Worm (Caenorhabditis elegans) whole organism, L4 larva: ENCODE data around the gene mrps-11.
A peak's percentile ranks its signal among the peaks of the same experiment; 100 is the strongest.

Experiments
- F10B5.3 ChIP-seq: sonication (generic microtip); optimal IDR thresholded peaks from 2 replicates; lab custom pipeline; 2016; ENCODE audit warnings: mild to moderate bottlenecking, missing genetic modification characterization, missing compliant biosample characterization
- F26F4.8 ChIP-seq: fragments of 200-800 bp; sonication (Bioruptor generic); conservative IDR thresholded peaks from 2 replicates; pipeline ENCODE4 v1.3.6; 2022; ENCODE audit warnings: missing genetic modification characterization, missing compliant biosample characterization
- F49E8.2 ChIP-seq: sonication (generic microtip); optimal IDR thresholded peaks from 2 replicates; lab custom pipeline; 2016; ENCODE audit warnings: missing compliant biosample characterization, mild to moderate bottlenecking, missing genetic modification characterization, borderline replicate concordance
- T20F7.1 ChIP-seq: fragments of 200-800 bp; sonication (Bioruptor generic); optimal IDR thresholded peaks from 2 replicates; lab custom pipeline; 2018; ENCODE audit warnings: mild to moderate bottlenecking, missing genetic modification characterization, missing compliant biosample characterization
- Y105C5A.15 ChIP-seq: fragments of 200-800 bp; sonication (Bioruptor generic); IDR thresholded peaks from 2 replicates; pipeline ENCODE4 v1.3.6; 2022; ENCODE audit warnings: missing genetic modification characterization, missing compliant biosample characterization
- aha-1 ChIP-seq: fragments of 150-350 bp; peaks from one replicate; lab custom pipeline; 2014; ENCODE audit warnings: missing biosample characterization, missing genetic modification characterization
- ceh-20 ChIP-seq: fragments of 200-800 bp; sonication (Bioruptor generic); IDR thresholded peaks from 2 replicates; pipeline ENCODE4 v1.3.6; 2022; ENCODE audit warnings: missing genetic modification reagents, missing genetic modification characterization, missing compliant biosample characterization
- ceh-32 ChIP-seq: sonication (generic microtip); optimal IDR thresholded peaks from 2 replicates; lab custom pipeline; 2016; ENCODE audit warnings: mild to moderate bottlenecking, missing genetic modification characterization, missing compliant biosample characterization; ENCODE audit not compliant: poor library complexity
- ces-1 ChIP-seq: fragments of 150-350 bp; sonication (generic microtip); optimal IDR thresholded peaks from 4 replicates; lab custom pipeline; 2014; ENCODE audit warnings: missing biosample characterization, missing genetic modification reagents, missing genetic modification characterization
- ctbp-1 ChIP-seq: fragments of 200-800 bp; sonication (Bioruptor generic); IDR thresholded peaks from 2 replicates; pipeline ENCODE4 v1.3.6; 2022; ENCODE audit warnings: missing genetic modification reagents, missing genetic modification characterization, missing compliant biosample characterization
- daf-16 ChIP-seq, 3 experiments: sonication (generic microtip); optimal IDR thresholded peaks; 2 replicates each; lab custom pipeline; 2016 to 2017; ENCODE audit warnings: missing genetic modification characterization in 3 of 3, missing genetic modification reagents in 3 of 3, mild to moderate bottlenecking in 2 of 3, missing compliant biosample characterization in 2 of 3, missing biosample characterization in 1 of 3, moderate library complexity in 1 of 3
- dmd-8 ChIP-seq: fragments of 200-800 bp; sonication (Bioruptor generic); IDR thresholded peaks from 2 replicates; pipeline ENCODE4 v1.3.6; 2022; ENCODE audit warnings: missing genetic modification characterization, missing compliant biosample characterization
- dmd-9 ChIP-seq: fragments of 200-800 bp; sonication (Bioruptor generic); IDR thresholded peaks from 2 replicates; pipeline ENCODE4 v1.3.6; 2022; ENCODE audit warnings: missing genetic modification reagents, missing genetic modification characterization, missing compliant biosample characterization
- dve-1 ChIP-seq: sonication (generic microtip); optimal IDR thresholded peaks from 2 replicates; lab custom pipeline; 2017; ENCODE audit warnings: antibody characterized with exemption, mild to moderate bottlenecking, missing genetic modification characterization, missing compliant biosample characterization; ENCODE audit not compliant: insufficient read depth
- hlh-11 ChIP-seq: fragments of 200-800 bp; sonication (Bioruptor generic); optimal IDR thresholded peaks from 2 replicates; lab custom pipeline; 2018; ENCODE audit warnings: mild to moderate bottlenecking, missing genetic modification characterization, missing compliant biosample characterization
- hlh-30 ChIP-seq: sonication (generic microtip); optimal IDR thresholded peaks from 2 replicates; lab custom pipeline; 2017; ENCODE audit warnings: antibody characterized with exemption, mild to moderate bottlenecking, missing genetic modification characterization, missing compliant biosample characterization; ENCODE audit not compliant: insufficient read depth
- hmg-1.1 ChIP-seq: fragments of 200-800 bp; sonication (Bioruptor generic); IDR thresholded peaks from 2 replicates; pipeline ENCODE4 v1.3.6; 2022; ENCODE audit warnings: missing genetic modification reagents, missing genetic modification characterization, missing compliant biosample characterization
- lim-7 ChIP-seq: fragments of 200-800 bp; sonication (Bioruptor generic); IDR thresholded peaks from 2 replicates; pipeline ENCODE4 v1.3.6; 2022; ENCODE audit warnings: missing genetic modification characterization, missing compliant biosample characterization
- lsy-2 ChIP-seq, 2 experiments: fragments of 150-350 bp in 1 of 2; sonication (generic microtip) in 1 of 2; optimal IDR thresholded peaks; 2 replicates each; lab custom pipeline; 2014 to 2017; ENCODE audit warnings: missing biosample characterization in 2 of 2, missing genetic modification characterization in 2 of 2
- madf-9 ChIP-seq: fragments of 200-800 bp; sonication (Bioruptor generic); conservative IDR thresholded peaks from 2 replicates; pipeline ENCODE4 v1.3.6; 2022; ENCODE audit warnings: missing genetic modification reagents, missing genetic modification characterization, missing compliant biosample characterization
- mdt-29 ChIP-seq: fragments of 200-800 bp; sonication (Bioruptor generic); IDR thresholded peaks from 2 replicates; pipeline ENCODE4 v1.3.6; 2022; ENCODE audit warnings: missing genetic modification reagents, missing genetic modification characterization, missing compliant biosample characterization
- mep-1 ChIP-seq: fragments of 150-350 bp; sonication (generic microtip); optimal IDR thresholded peaks from 3 replicates; lab custom pipeline; 2014; ENCODE audit warnings: missing biosample characterization, missing genetic modification characterization
- nhr-11 ChIP-seq: fragments of 150-350 bp; optimal IDR thresholded peaks from 2 replicates; lab custom pipeline; 2014; ENCODE audit warnings: missing biosample characterization, missing genetic modification characterization
- nhr-25 ChIP-seq: sonication (generic microtip); optimal IDR thresholded peaks from 2 replicates; lab custom pipeline; 2017; ENCODE audit warnings: missing genetic modification characterization, mild to moderate bottlenecking, missing compliant biosample characterization, antibody characterized with exemption, moderate library complexity, borderline replicate concordance; ENCODE audit not compliant: insufficient read depth
- nhr-28 ChIP-seq: fragments of 150-350 bp; optimal IDR thresholded peaks from 2 replicates; lab custom pipeline; 2014; ENCODE audit warnings: missing biosample characterization, missing genetic modification characterization
- nhr-77 ChIP-seq: fragments of 150-350 bp; optimal IDR thresholded peaks from 2 replicates; lab custom pipeline; 2014; ENCODE audit warnings: missing biosample characterization, missing genetic modification characterization
- pha-4 ChIP-seq, 2 experiments: fragments of 150-350 bp in 1 of 2; fragments of 200-800 bp in 1 of 2; sonication (Bioruptor generic) in 1 of 2; IDR thresholded peaks in 1 of 2; optimal IDR thresholded peaks in 1 of 2; 2 replicates each; pipeline versions ENCODE4 v1.3.6 to Lab custom; 2014 to 2022; ENCODE audit warnings: missing genetic modification characterization in 2 of 2, missing genetic modification reagents in 2 of 2, missing biosample characterization in 1 of 2, missing compliant biosample characterization in 1 of 2
- pqm-1 ChIP-seq: sonication (generic microtip); optimal IDR thresholded peaks from 2 replicates; lab custom pipeline; 2017; ENCODE audit warnings: missing biosample characterization, missing genetic modification characterization
- saeg-2 ChIP-seq: fragments of 200-800 bp; sonication (Bioruptor generic); IDR thresholded peaks from 2 replicates; pipeline ENCODE4 v1.3.6; 2022; ENCODE audit warnings: missing genetic modification reagents, missing genetic modification characterization, missing compliant biosample characterization
- set-16 ChIP-seq: fragments of 200-800 bp; sonication (Bioruptor generic); IDR thresholded peaks from 2 replicates; pipeline ENCODE4 v1.3.6; 2022; ENCODE audit warnings: missing genetic modification reagents, missing genetic modification characterization, missing compliant biosample characterization
- tag-97 ChIP-seq: fragments of 200-800 bp; sonication (Bioruptor generic); IDR thresholded peaks from 2 replicates; pipeline ENCODE4 v1.3.6; 2022; ENCODE audit warnings: missing genetic modification characterization, missing compliant biosample characterization
- tra-1 ChIP-seq: fragments of 200-800 bp; sonication (Bioruptor generic); IDR thresholded peaks from 2 replicates; pipeline ENCODE4 v1.3.6; 2022; ENCODE audit warnings: missing genetic modification reagents, missing genetic modification characterization, missing compliant biosample characterization
- unc-62 ChIP-seq, 3 experiments: fragments of 150-350 bp in 1 of 3; sonication (generic microtip); optimal IDR thresholded peaks in 2 of 3; peaks in 1 of 3; 1 replicate in 1 of 3; 2 replicates in 2 of 3; lab custom pipeline; 2014 to 2017; ENCODE audit warnings: missing biosample characterization in 3 of 3, missing genetic modification characterization in 3 of 3, missing genetic modification reagents in 3 of 3, missing genotype in 1 of 3
- zfp-3 ChIP-seq: fragments of 200-800 bp; sonication (Bioruptor generic); conservative IDR thresholded peaks from 2 replicates; pipeline ENCODE4 v1.3.6; 2022; ENCODE audit warnings: missing genetic modification reagents, missing genetic modification characterization, missing compliant biosample characterization
- ztf-7 ChIP-seq: fragments of 150-350 bp; optimal IDR thresholded peaks from 2 replicates; lab custom pipeline; 2014; ENCODE audit warnings: missing biosample characterization, missing genetic modification characterization

mrps-11 gene

DNA sequence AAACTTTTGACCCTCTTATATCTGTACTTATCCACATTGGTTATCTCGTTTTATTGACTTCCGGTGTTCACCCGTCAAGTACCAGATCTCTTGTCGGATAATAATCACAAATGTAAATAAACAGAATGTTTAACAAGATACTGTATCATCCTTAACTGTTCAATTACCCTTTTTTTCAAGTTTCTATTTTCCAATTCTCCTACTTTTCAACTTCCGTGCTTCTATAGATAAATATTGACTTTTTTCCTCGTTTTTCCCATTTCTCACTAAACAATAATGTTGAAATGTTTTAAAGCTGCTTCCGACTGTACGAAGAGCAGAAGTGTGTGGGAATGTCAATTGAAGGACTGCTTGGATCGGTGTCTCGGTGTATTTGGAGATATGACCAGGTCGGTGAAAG, 7.5 kb downstream of the mrps-11 start, which contains the start of gene inx-11:
Gene inx-11 (plus strand): TSS at position 301 of the 400 bp plus-strand sequence.
- no peak for TF ChIP-seq ztf-7 (tag; lab: Kevin White, UChicago)
- TF ChIP-seq lsy-2 (tag; optimal IDR thresholded peaks at IDR 0.05; lab: Kevin White, UChicago): no peak
- no peak for TF ChIP-seq F49E8.2 (tag; lab: Kevin White, UChicago)
- no peak for TF ChIP-seq pha-4 (GFP tag; IDR thresholded peaks at IDR 0.05; lab: Robert Waterston, UW)
- peak; percentile 19 for TF ChIP-seq pha-4 (tag; optimal IDR thresholded peaks at IDR 0.05; lab: Kevin White, UChicago)

DNA sequence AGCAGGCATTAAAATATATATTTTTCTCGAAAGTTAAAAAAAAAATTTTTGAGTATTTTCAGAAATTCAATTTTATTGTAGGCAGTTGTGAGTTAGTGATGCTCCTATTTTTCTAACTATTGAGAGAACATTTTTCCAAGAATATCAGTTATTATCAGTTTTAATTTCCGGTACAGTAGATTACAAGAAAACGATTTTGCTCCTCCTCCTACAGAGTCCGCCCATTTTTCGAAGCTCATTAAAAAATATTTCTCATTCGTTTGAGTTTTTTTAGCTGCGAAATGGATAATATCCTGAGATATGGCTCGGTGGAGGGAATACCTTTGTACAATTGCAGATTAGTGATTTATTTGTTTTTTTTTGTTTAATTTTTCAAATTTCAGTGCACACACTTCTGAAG, 9.8 kb downstream of the mrps-11 start, which contains the start of gene srt-39:
Gene srt-39 (plus strand): TSS at position 301 of the 400 bp plus-strand sequence.
- TF ChIP-seq T20F7.1 (no peak), saeg-2 (GFP tag; lab: Robert Waterston, UW) (no peak), mdt-29 (GFP tag; lab: Robert Waterston, UW) (0 out of 2 replicates have a peak, but pooled peaks have one; percentile 16)

ce11 chrV:12478990-12479389, 15.4 kb downstream of the mrps-11 start:
- TF ChIP-seq ctbp-1 (GFP tag; lab: Robert Waterston, UW) (0 out of 2 replicates have a peak, but pooled peaks have one; percentile 34), mdt-29 (GFP tag; lab: Robert Waterston, UW) (no peak), hlh-11 (peak; percentile 61), nhr-11 (tag; lab: Kevin White, UChicago) (peak; percentile 56), daf-16 (GFP tag; optimal IDR thresholded peaks at IDR 0.05; lab: Kevin White, UChicago) (peak in 1 of 2 experiments; percentile 86), daf-16 (tag; optimal IDR thresholded peaks at IDR 0.05; lab: Kevin White, UChicago) (no peak), dmd-8 (0 out of 2 replicates have a peak, but pooled peaks have one; percentile 33), hmg-1.1 (0 out of 2 replicates have a peak, but pooled peaks have one; percentile 19), F49E8.2 (tag; lab: Kevin White, UChicago) (no peak), F10B5.3 (tag; lab: Kevin White, UChicago) (no peak)
- TF ChIP-seq, all 104 proteins: peak for 6

DNA sequence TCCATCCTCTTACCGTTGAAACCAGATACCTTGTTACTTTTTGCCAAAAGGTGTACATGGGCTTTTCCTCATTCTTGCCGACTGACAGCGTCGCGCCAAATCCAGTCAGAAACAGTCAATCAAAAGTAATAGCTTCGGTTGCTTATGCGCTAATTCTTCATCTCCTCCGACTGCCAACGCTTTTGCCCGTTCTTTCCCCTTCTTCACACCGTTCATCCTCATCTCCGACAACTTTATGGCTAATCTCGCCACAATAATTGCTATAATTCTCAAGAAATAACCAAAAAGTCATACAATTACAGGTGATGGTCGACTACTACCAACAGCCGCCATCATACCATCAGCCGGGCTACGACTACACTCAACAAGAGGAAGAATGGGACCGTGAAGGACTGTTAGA, 16.3 kb downstream of the mrps-11 start, which contains the start of gene atn-1:
Gene atn-1 (plus strand): TSS at position 301 of the 400 bp plus-strand sequence.
- TF ChIP-seq ceh-20 (no peak), aha-1 (peak; percentile 59), unc-62 (GFP tag; optimal IDR thresholded peaks at IDR 0.05 in 1 of 2; lab: Kevin White, UChicago) (peak in 1 of 2 experiments; percentile 41), unc-62 (tag; optimal IDR thresholded peaks at IDR 0.05; lab: Kevin White, UChicago) (no peak)

ce11 chrV:12477139-12477538, 17.3 kb downstream of the mrps-11 start:
- TF ChIP-seq unc-62 (GFP tag; optimal IDR thresholded peaks at IDR 0.05 in 1 of 2; lab: Kevin White, UChicago) (peak in 1 of 2 experiments; percentile 65), unc-62 (tag; optimal IDR thresholded peaks at IDR 0.05; lab: Kevin White, UChicago) (no peak), F26F4.8 (GFP tag; lab: Robert Waterston, UW) (no peak), zfp-3 (GFP tag; lab: Robert Waterston, UW) (0 out of 2 replicates have a peak, but pooled peaks have one; percentile 34), lim-7 (GFP tag; lab: Robert Waterston, UW) (no peak), ctbp-1 (GFP tag; lab: Robert Waterston, UW) (0 out of 2 replicates have a peak, but pooled peaks have one; percentile 10), hlh-11 (peak; percentile 50), F49E8.2 (tag; lab: Kevin White, UChicago) (no peak), nhr-11 (tag; lab: Kevin White, UChicago) (peak; percentile 41), tra-1 (no peak), dmd-9 (no peak), dve-1 (tag; lab: Kevin White, UChicago) (no peak), daf-16 (GFP tag; optimal IDR thresholded peaks at IDR 0.05; lab: Kevin White, UChicago) (peak in 1 of 2 experiments; percentile 12), daf-16 (tag; optimal IDR thresholded peaks at IDR 0.05; lab: Kevin White, UChicago) (no peak), set-16 (peak; percentile 54), madf-9 (GFP tag; lab: Robert Waterston, UW) (peak; percentile 44; the same call in 1 of the 2 replicates)

ce11 chrV:12475360-12475759, 19.1 kb downstream of the mrps-11 start:
- TF ChIP-seq T20F7.1 (peak; percentile 48), mdt-29 (GFP tag; lab: Robert Waterston, UW) (peak; percentile 32; the same call in 1 of the 2 replicates), daf-16 (GFP tag; optimal IDR thresholded peaks at IDR 0.05; lab: Kevin White, UChicago) (no peak), daf-16 (tag; optimal IDR thresholded peaks at IDR 0.05; lab: Kevin White, UChicago) (peak; percentile 88), nhr-77 (tag; lab: Kevin White, UChicago) (peak; percentile 66), hlh-30 (tag; lab: Kevin White, UChicago) (peak; percentile 75), mep-1 (tag; lab: Kevin White, UChicago) (peak; percentile 46), nhr-28 (tag; lab: Kevin White, UChicago) (peak; percentile 62), nhr-25 (tag; lab: Kevin White, UChicago) (no peak), Y105C5A.15 (GFP tag; lab: Robert Waterston, UW) (no peak), tag-97 (GFP tag; lab: Robert Waterston, UW) (no peak), aha-1 (peak; percentile 90), ces-1 (GFP tag; lab: Kevin White, UChicago) (no peak), ceh-32 (tag; lab: Kevin White, UChicago) (no peak), F49E8.2 (tag; lab: Kevin White, UChicago) (no peak), dve-1 (tag; lab: Kevin White, UChicago) (peak; percentile 76), pqm-1 (peak; percentile 78)
